Worm (Caenorhabditis elegans): ENCODE measurements around the gene gpa-12.

- TF ChIP-seq elt-3 (tag; optimal IDR thresholded peaks at IDR 0.05): no peak
- TF ChIP-seq elt-1 (tag; optimal IDR thresholded peaks at IDR 0.05): no peak
- peak; percentile 47 for TF ChIP-seq nhr-6 (tag; optimal IDR thresholded peaks at IDR 0.05)
- peak; percentile 51 for TF ChIP-seq blmp-1 (tag; optimal IDR thresholded peaks at IDR 0.05; ENCODE audit: insufficient read depth)
- TF ChIP-seq lsy-2 (tag; optimal IDR thresholded peaks at IDR 0.05): no peak
- no peak for TF ChIP-seq ama-1 (optimal IDR thresholded peaks at IDR 0.05)
- no peak for TF ChIP-seq zag-1 (tag; optimal IDR thresholded peaks at IDR 0.05)
- no peak for TF ChIP-seq lin-13 (GFP tag; optimal IDR thresholded peaks at IDR 0.05)
Measured at ce11 chrX:9213873-9214341, 29.4 kb upstream of the gpa-12 start, which contains the start of gene C35B8.3.
